Worm (Caenorhabditis elegans) whole organism, L4/young adult: ENCODE measurements around the gene dpy-23.

Experiments
- W03F9.2 ChIP-seq: fragments of 150-350 bp; optimal IDR thresholded peaks from 2 replicates; lab custom pipeline; 2014; ENCODE audit warnings: missing biosample characterization, missing genetic modification characterization
- dao-5 ChIP-seq: sonication (generic microtip); optimal IDR thresholded peaks from 2 replicates; lab custom pipeline; 2016; ENCODE audit warnings: missing genotype, missing genetic modification characterization, moderate library complexity, missing compliant biosample characterization
- him-1 ChIP-seq: sonication (generic microtip); optimal IDR thresholded peaks from 2 replicates; lab custom pipeline; 2016; ENCODE audit warnings: missing genotype, missing genetic modification reagents, missing genetic modification characterization, missing compliant biosample characterization

DNA sequence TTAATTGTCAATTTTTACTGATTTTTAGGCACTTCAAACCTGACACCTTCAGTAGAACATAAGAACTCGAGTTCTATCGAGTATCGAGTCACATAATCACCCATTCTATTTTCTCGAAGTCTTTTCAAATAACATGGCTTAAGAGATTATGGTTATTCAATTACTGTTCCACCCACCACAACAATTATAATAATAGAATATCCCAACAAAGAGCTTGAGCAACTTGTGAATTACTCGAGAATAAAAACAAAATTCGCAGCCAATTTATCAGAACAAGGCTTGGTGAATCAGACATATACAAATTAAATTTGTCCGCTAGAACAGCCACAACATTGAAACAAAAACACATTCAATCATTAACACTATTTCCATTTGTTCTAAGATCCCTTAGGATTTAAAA is 35.1 kb downstream of the dpy-23 start:
- no peak for TF ChIP-seq dao-5 (tag; lab: Kevin White, UChicago)
- no peak for TF ChIP-seq him-1 (tag; lab: Kevin White, UChicago)
- TF ChIP-seq W03F9.2 (tag; lab: Kevin White, UChicago): no peak
